Worm (Caenorhabditis elegans) whole organism, midembryonic: ENCODE data around the gene col-151.
A peak's percentile ranks its signal among the peaks of the same experiment; 100 is the strongest.

Source experiments
- T22C8.4 ChIP-seq: fragments of 200-800 bp; sonication (Bioruptor generic); IDR thresholded peaks from 2 replicates; pipeline ENCODE4 v1.3.6; 2022; ENCODE audit warnings: missing genetic modification characterization, missing compliant biosample characterization
- cog-1 ChIP-seq: sonication (generic microtip); optimal IDR thresholded peaks from 2 replicates; lab custom pipeline; 2016; ENCODE audit warnings: missing genetic modification characterization, missing compliant biosample characterization
- flt-1 ChIP-seq: fragments of 200-800 bp; sonication (Bioruptor generic); IDR thresholded peaks from 2 replicates; pipeline ENCODE4 v1.3.6; 2022; ENCODE audit warnings: missing genetic modification characterization, missing compliant biosample characterization
- klf-2 ChIP-seq: fragments of 200-800 bp; sonication (Bioruptor generic); conservative IDR thresholded peaks from 2 replicates; pipeline ENCODE4 v1.3.6; 2022; ENCODE audit warnings: missing genetic modification reagents, missing genetic modification characterization, missing compliant biosample characterization
- med-1 ChIP-seq: sonication (generic microtip); optimal IDR thresholded peaks from 2 replicates; lab custom pipeline; 2017; ENCODE audit warnings: missing genetic modification characterization, mild to moderate bottlenecking, missing compliant biosample characterization, antibody characterized with exemption, missing genetic modification reagents; ENCODE audit not compliant: insufficient read depth
- ref-1 ChIP-seq: fragments of 200-800 bp; sonication (Bioruptor generic); conservative IDR thresholded peaks from 2 replicates; pipeline ENCODE4 v1.3.6; 2022; ENCODE audit warnings: missing genetic modification reagents, missing genetic modification characterization, missing compliant biosample characterization
- tab-1 ChIP-seq: fragments of 200-800 bp; sonication (Bioruptor generic); IDR thresholded peaks from 2 replicates; pipeline ENCODE4 v1.3.6; 2022; ENCODE audit warnings: missing genetic modification characterization, missing compliant biosample characterization
- ztf-23 ChIP-seq: fragments of 200-800 bp; sonication (Bioruptor generic); IDR thresholded peaks from 2 replicates; pipeline ENCODE4 v1.3.6; 2022; ENCODE audit warnings: missing genetic modification reagents, missing genetic modification characterization, missing compliant biosample characterization
- ztf-29 ChIP-seq: fragments of 200-800 bp; sonication (Bioruptor generic); IDR thresholded peaks from 2 replicates; pipeline ENCODE4 v1.3.6; 2022; ENCODE audit warnings: missing genetic modification reagents, missing genetic modification characterization, missing compliant biosample characterization

The col-151 gene

ce11 chrV:10357467-10357953, 37.5 kb downstream of the col-151 start, which contains the start of gene ceeh-2:
Gene ceeh-2, minus strand, starts transcription at chrV:10357903.
- no peak for TF ChIP-seq ztf-29 (GFP tag; lab: Robert Waterston, UW)
- no peak for TF ChIP-seq flt-1
- no peak for TF ChIP-seq tab-1 (GFP tag; lab: Robert Waterston, UW)
- no peak for TF ChIP-seq ref-1
- TF ChIP-seq T22C8.4 (GFP tag; lab: Robert Waterston, UW) = no peak
- TF ChIP-seq cog-1 = no peak
- TF ChIP-seq ztf-23 = no peak
- no peak for TF ChIP-seq klf-2
- no peak for TF ChIP-seq med-1 (GFP tag; lab: Kevin White, UChicago)

DNA sequence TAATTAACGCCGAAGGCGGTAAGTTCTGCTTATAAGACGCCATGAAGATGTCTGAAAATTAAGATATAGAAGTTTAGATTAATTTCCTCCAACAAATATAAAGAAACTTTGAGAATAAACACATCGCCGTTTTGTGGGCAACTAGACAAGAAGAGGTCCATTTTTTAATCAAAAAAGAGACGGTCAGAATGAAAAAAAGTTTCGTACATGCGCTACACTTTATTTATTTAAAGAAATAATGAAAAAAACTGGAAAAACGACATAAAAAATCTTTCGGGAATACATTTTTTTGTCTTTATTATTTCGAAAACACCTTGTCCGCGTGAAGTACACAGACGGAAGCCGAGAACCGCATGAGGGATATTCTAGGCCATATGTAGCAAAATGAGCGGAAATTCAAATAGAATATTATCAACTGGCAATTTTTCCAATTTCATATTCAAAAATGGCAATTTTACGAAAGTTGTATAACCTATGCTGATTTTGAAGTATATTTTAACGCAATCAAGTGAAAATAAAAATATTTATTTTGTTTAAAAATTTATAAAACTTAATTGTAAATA, 39.2 kb downstream of the col-151 start, which contains the start of gene sluh-7:
sluh-7 (minus strand) TSS at position 51 of the 563 bp plus-strand sequence.
- TF ChIP-seq ztf-29 (GFP tag; lab: Robert Waterston, UW) (peak; percentile 70; the same call in 1 of the 2 replicates), tab-1 (GFP tag; lab: Robert Waterston, UW) (no peak), cog-1 (peak; percentile 46), flt-1 (peak; percentile 79), klf-2 (0 out of 2 replicates have a peak, but pooled peaks have one; percentile 31), ztf-23 (peak; percentile 75)

- no peak for TF ChIP-seq T22C8.4 (GFP tag; lab: Robert Waterston, UW)
- no peak for TF ChIP-seq klf-2
- TF ChIP-seq med-1 (GFP tag; lab: Kevin White, UChicago) = no peak
- TF ChIP-seq ztf-23 = no peak
- no peak for TF ChIP-seq cog-1
- no peak for TF ChIP-seq ref-1
- TF ChIP-seq tab-1 (GFP tag; lab: Robert Waterston, UW) = no peak
- TF ChIP-seq ztf-29 (GFP tag; lab: Robert Waterston, UW) = no peak
- no peak for TF ChIP-seq flt-1
Measured at ce11 chrV:10352928-10353427, 42.0 kb downstream of the col-151 start, which contains the start of gene nol-56. Gene nol-56, minus strand, starts transcription at chrV:10352978.

DNA sequence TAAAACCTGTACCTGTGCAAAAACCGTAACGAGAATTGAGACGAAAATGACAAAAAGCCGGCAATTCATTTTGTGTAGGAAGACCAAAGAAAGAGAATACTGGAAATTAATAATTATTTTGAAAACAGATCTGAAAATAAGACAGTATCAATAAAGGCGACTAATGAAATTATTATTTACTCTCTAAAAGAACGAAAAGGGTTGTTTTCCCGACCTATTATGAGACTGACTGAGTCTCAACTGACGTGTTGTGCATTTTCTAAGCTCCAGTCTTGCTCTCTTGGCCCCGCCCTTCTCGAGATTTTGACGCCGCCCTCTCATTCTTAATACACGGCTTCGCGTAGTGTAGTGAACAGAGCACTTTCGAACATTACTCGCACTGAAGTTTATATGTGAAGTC, 45.0 kb downstream of the col-151 start, which contains the start of gene K07C5.9:
K07C5.9 (minus strand) TSS at position 101 of the 400 bp plus-strand sequence.
- TF ChIP-seq ztf-29 (GFP tag; lab: Robert Waterston, UW) (no peak), T22C8.4 (GFP tag; lab: Robert Waterston, UW) (no peak), cog-1 (no peak), med-1 (GFP tag; lab: Kevin White, UChicago) (no peak), flt-1 (no peak)
